Fruit fly (Drosophila melanogaster) whole organism, embryonic: ENCODE data around the gene Mkp3.

ENCODE experiments used
- CG1024 ChIP-seq: fragments of 200-800 bp; sonication (Bioruptor generic); IDR thresholded peaks from 2 replicates; pipeline ENCODE4 v1.3.6; 2022; ENCODE audit warnings: missing biosample characterization, missing genetic modification characterization
- CG10543 ChIP-seq: fragments of 200-800 bp; sonication (Bioruptor generic); optimal IDR thresholded peaks from 3 replicates; lab custom pipeline; 2017; ENCODE audit warnings: missing biosample characterization, mild to moderate bottlenecking, missing genetic modification characterization, moderate library complexity
- CG14710 ChIP-seq: fragments of 200-800 bp; sonication (Bioruptor generic); optimal IDR thresholded peaks from 3 replicates; lab custom pipeline; 2019; ENCODE audit warnings: missing biosample characterization, mild to moderate bottlenecking, missing genetic modification characterization, moderate library complexity
- CG15073 ChIP-seq: fragments of 200-800 bp; sonication (Bioruptor generic); optimal IDR thresholded peaks from 2 replicates; lab custom pipeline; 2016; ENCODE audit warnings: missing biosample characterization, missing genetic modification characterization
- CG15696 ChIP-seq: fragments of 200-800 bp; sonication (Bioruptor generic); optimal IDR thresholded peaks from 2 replicates; lab custom pipeline; 2019; ENCODE audit warnings: missing biosample characterization, mild to moderate bottlenecking, missing genetic modification characterization, moderate library complexity
- CG17568 ChIP-seq: fragments of 200-800 bp; sonication (Bioruptor generic); optimal IDR thresholded peaks from 2 replicates; lab custom pipeline; 2018; ENCODE audit warnings: missing biosample characterization, mild to moderate bottlenecking, missing genetic modification characterization, moderate library complexity
- CG17912 ChIP-seq: fragments of 200-800 bp; sonication (Bioruptor generic); optimal IDR thresholded peaks from 2 replicates; lab custom pipeline; 2018; ENCODE audit warnings: missing biosample characterization, mild to moderate bottlenecking, missing genetic modification characterization
- CG18619 ChIP-seq: fragments of 200-800 bp; sonication (Bioruptor generic); optimal IDR thresholded peaks from 3 replicates; lab custom pipeline; 2017; ENCODE audit warnings: missing biosample characterization, mild to moderate bottlenecking, missing genetic modification characterization
- CG30403 ChIP-seq: fragments of 200-800 bp; sonication (Bioruptor generic); optimal IDR thresholded peaks from 3 replicates; lab custom pipeline; 2016; ENCODE audit warnings: missing biosample characterization, missing genetic modification characterization
- CG34422 ChIP-seq: fragments of 200-800 bp; sonication (Bioruptor generic); IDR thresholded peaks from 3 replicates; pipeline ENCODE4 v1.3.6; 2022; ENCODE audit warnings: missing biosample characterization, missing genetic modification characterization
- CG6254 ChIP-seq: fragments of 200-800 bp; sonication (Bioruptor generic); optimal IDR thresholded peaks from 3 replicates; lab custom pipeline; 2017; ENCODE audit warnings: mild to moderate bottlenecking, missing biosample characterization, missing genetic modification reagents, missing genetic modification characterization
- CG6765 ChIP-seq: fragments of 200-800 bp; sonication (Bioruptor generic); optimal IDR thresholded peaks from 3 replicates; lab custom pipeline; 2017; ENCODE audit warnings: missing biosample characterization, mild to moderate bottlenecking, missing genetic modification characterization
- CG7271 ChIP-seq: fragments of 200-800 bp; sonication (Bioruptor generic); optimal IDR thresholded peaks from 2 replicates; lab custom pipeline; 2018; ENCODE audit warnings: missing biosample characterization, mild to moderate bottlenecking, missing genetic modification characterization, moderate library complexity
- CG7987 ChIP-seq: fragments of 200-800 bp; sonication (Bioruptor generic); optimal IDR thresholded peaks from 2 replicates; lab custom pipeline; 2018; ENCODE audit warnings: missing biosample characterization, mild to moderate bottlenecking, missing genetic modification characterization, moderate library complexity
- CG8089 ChIP-seq: fragments of 200-800 bp; sonication (Bioruptor generic); optimal IDR thresholded peaks from 3 replicates; lab custom pipeline; 2016; ENCODE audit warnings: missing biosample characterization, missing genetic modification characterization
- CG8290 ChIP-seq, 3 experiments: fragments of 200-800 bp; sonication (Bioruptor generic); optimal IDR thresholded peaks; 2 replicates each; lab custom pipeline; 2016 to 2019; ENCODE audit warnings: missing biosample characterization in 3 of 3, missing genetic modification characterization in 3 of 3, mild to moderate bottlenecking in 2 of 3, moderate library complexity in 1 of 3
- D ChIP-seq, 2 experiments: fragments of 200-800 bp in 1 of 2; fragments of >200 bp in 1 of 2; sonication (Bioruptor generic) in 1 of 2; optimal IDR thresholded peaks; 2 replicates in 1 of 2; 3 replicates in 1 of 2; lab custom pipeline; 2017; ENCODE audit warnings: mild to moderate bottlenecking in 1 of 2, missing biosample characterization in 1 of 2, missing genetic modification characterization in 1 of 2, missing genetic modification reagents in 1 of 2
- Dbx ChIP-seq: fragments of 200-800 bp; sonication (Bioruptor generic); IDR thresholded peaks from 3 replicates; pipeline ENCODE4 v1.3.6; 2022; ENCODE audit warnings: missing biosample characterization, missing genetic modification characterization
- Dip3 ChIP-seq: fragments of 200-800 bp; sonication (Bioruptor generic); optimal IDR thresholded peaks from 3 replicates; lab custom pipeline; 2016; ENCODE audit warnings: missing biosample characterization, missing genetic modification characterization
- E2f1 ChIP-seq: fragments of 200-800 bp; sonication (Bioruptor generic); IDR thresholded peaks from 2 replicates; pipeline ENCODE4 v1.3.6; 2022; ENCODE audit warnings: missing biosample characterization, missing genetic modification characterization
- HLHmδ ChIP-seq: fragments of 200-800 bp; sonication (Bioruptor generic); optimal IDR thresholded peaks from 2 replicates; lab custom pipeline; 2018; ENCODE audit warnings: missing biosample characterization, mild to moderate bottlenecking, missing genetic modification characterization, moderate library complexity
- NfI ChIP-seq: fragments of 200-800 bp; sonication (Bioruptor generic); optimal IDR thresholded peaks from 3 replicates; lab custom pipeline; 2018; ENCODE audit warnings: missing biosample characterization, mild to moderate bottlenecking, missing genetic modification characterization, moderate library complexity
- Spps ChIP-seq: fragments of 200-800 bp; sonication (Bioruptor generic); optimal IDR thresholded peaks from 2 replicates; lab custom pipeline; 2018; ENCODE audit warnings: missing biosample characterization, mild to moderate bottlenecking, missing genetic modification characterization
- Sry-β ChIP-seq: fragments of 200-800 bp; sonication (Bioruptor generic); optimal IDR thresholded peaks from 2 replicates; lab custom pipeline; 2018; ENCODE audit warnings: missing biosample characterization, mild to moderate bottlenecking, missing genetic modification characterization, moderate library complexity
- Stat92E ChIP-seq, 3 experiments: fragments of >200 bp in 2 of 3; fragments of 200-800 bp in 1 of 3; sonication (Bioruptor generic) in 1 of 3; optimal IDR thresholded peaks; 2 replicates each; lab custom pipeline; 2017 to 2019; ENCODE audit warnings: missing biosample characterization in 3 of 3, missing genetic modification characterization in 3 of 3, mild to moderate bottlenecking in 1 of 3, moderate library complexity in 1 of 3
- Xbp1 ChIP-seq: fragments of 200-800 bp; sonication (Bioruptor generic); optimal IDR thresholded peaks from 3 replicates; lab custom pipeline; 2016; ENCODE audit warnings: missing biosample characterization, mild to moderate bottlenecking, missing genetic modification characterization
- ase ChIP-seq: fragments of 200-800 bp; sonication (Bioruptor generic); IDR thresholded peaks from 3 replicates; pipeline ENCODE4 v1.3.6; 2022; ENCODE audit warnings: missing biosample characterization, missing genetic modification characterization
- ash1 ChIP-seq: fragments of 200-800 bp; sonication (Bioruptor generic); optimal IDR thresholded peaks from 2 replicates; lab custom pipeline; 2018; ENCODE audit warnings: missing biosample characterization, mild to moderate bottlenecking, missing genetic modification characterization
- bcd ChIP-seq: fragments of 200-800 bp; sonication (Bioruptor generic); optimal IDR thresholded peaks from 2 replicates; lab custom pipeline; 2017; ENCODE audit warnings: missing biosample characterization, mild to moderate bottlenecking, missing genetic modification characterization
- bowl ChIP-seq: fragments of 200-800 bp; sonication (Bioruptor generic); IDR thresholded peaks from 2 replicates; pipeline ENCODE4 v1.3.6; 2022; ENCODE audit warnings: missing biosample characterization, missing genetic modification characterization
- br ChIP-seq: fragments of >200 bp; optimal IDR thresholded peaks from 2 replicates; lab custom pipeline; 2017
- ci ChIP-seq: fragments of 200-800 bp; sonication (Bioruptor generic); IDR thresholded peaks from 3 replicates; pipeline ENCODE4 v1.3.6; 2022; ENCODE audit warnings: missing biosample characterization, missing genetic modification characterization
- disco-r ChIP-seq: fragments of 200-800 bp; sonication (Bioruptor generic); optimal IDR thresholded peaks from 2 replicates; lab custom pipeline; 2016; ENCODE audit warnings: missing biosample characterization, missing genetic modification characterization
- dysf ChIP-seq: fragments of 200-800 bp; sonication (Bioruptor generic); IDR thresholded peaks from 3 replicates; pipeline ENCODE4 v1.3.6; 2022; ENCODE audit warnings: missing biosample characterization, missing genetic modification characterization
- emc ChIP-seq: fragments of 200-800 bp; sonication (Bioruptor generic); optimal IDR thresholded peaks from 2 replicates; lab custom pipeline; 2016; ENCODE audit warnings: missing biosample characterization, missing genetic modification characterization
- gce ChIP-seq: fragments of 200-800 bp; sonication (Bioruptor generic); IDR thresholded peaks from 3 replicates; pipeline ENCODE4 v1.3.6; 2022; ENCODE audit warnings: missing biosample characterization, missing genetic modification characterization
- lab ChIP-seq: fragments of 200-800 bp; sonication (Bioruptor generic); optimal IDR thresholded peaks from 3 replicates; lab custom pipeline; 2017; ENCODE audit warnings: missing biosample characterization, missing genetic modification characterization, mild to moderate bottlenecking, moderate library complexity, missing genetic modification reagents
- luna ChIP-seq: fragments of 200-800 bp; sonication (Bioruptor generic); optimal IDR thresholded peaks from 2 replicates; lab custom pipeline; 2016; ENCODE audit warnings: missing biosample characterization, missing genetic modification characterization
- odd ChIP-seq: fragments of 200-800 bp; sonication (Bioruptor generic); optimal IDR thresholded peaks from 2 replicates; lab custom pipeline; 2017; ENCODE audit warnings: missing biosample characterization, mild to moderate bottlenecking, missing genetic modification characterization
- peb ChIP-seq: fragments of 200-800 bp; sonication (Bioruptor generic); IDR thresholded peaks from 2 replicates; pipeline ENCODE4 v1.3.6; 2022; ENCODE audit warnings: missing biosample characterization, missing genetic modification characterization
- pfk ChIP-seq: fragments of 200-800 bp; sonication (Bioruptor generic); optimal IDR thresholded peaks from 2 replicates; lab custom pipeline; 2018; ENCODE audit warnings: missing biosample characterization, mild to moderate bottlenecking, missing genetic modification characterization, moderate library complexity
- phol ChIP-seq: fragments of 200-800 bp; sonication (Bioruptor generic); optimal IDR thresholded peaks from 3 replicates; lab custom pipeline; 2018; ENCODE audit warnings: missing biosample characterization, mild to moderate bottlenecking, missing genetic modification characterization, moderate library complexity
- prd ChIP-seq, 3 experiments: fragments of >200 bp in 2 of 3; fragments of 200-800 bp in 1 of 3; sonication (Bioruptor generic) in 1 of 3; optimal IDR thresholded peaks in 2 of 3; IDR thresholded peaks in 1 of 3; 2 replicates in 2 of 3; 3 replicates in 1 of 3; pipeline versions ENCODE4 v1.3.6 to Lab custom; 2017 to 2022; ENCODE audit warnings: missing biosample characterization in 1 of 3, missing genetic modification characterization in 1 of 3
- scrt ChIP-seq: fragments of 200-800 bp; sonication (Bioruptor generic); optimal IDR thresholded peaks from 2 replicates; lab custom pipeline; 2018; ENCODE audit warnings: missing biosample characterization, mild to moderate bottlenecking, missing genetic modification characterization, moderate library complexity
- sens-2 ChIP-seq: fragments of 200-800 bp; sonication (Bioruptor generic); IDR thresholded peaks from 2 replicates; pipeline ENCODE4 v1.3.6; 2022; ENCODE audit warnings: missing biosample characterization, missing genetic modification characterization
- sob ChIP-seq: fragments of 200-800 bp; sonication (Bioruptor generic); IDR thresholded peaks from 2 replicates; pipeline ENCODE4 v1.3.6; 2022; ENCODE audit warnings: missing biosample characterization, missing genetic modification characterization
- sqz ChIP-seq: fragments of 200-800 bp; sonication (Bioruptor generic); optimal IDR thresholded peaks from 3 replicates; lab custom pipeline; 2018; ENCODE audit warnings: missing biosample characterization, mild to moderate bottlenecking, missing genetic modification characterization
- zen2 ChIP-seq: fragments of 200-800 bp; sonication (Bioruptor generic); IDR thresholded peaks from 3 replicates; pipeline ENCODE4 v1.3.6; 2022; ENCODE audit warnings: missing biosample characterization, missing genetic modification characterization; ENCODE audit not compliant: partially characterized antibody

The Mkp3 gene

dm6 chr3L:19132586-19132985, 46.4 kb upstream of the Mkp3 start (continued):
- peak; percentile 19 for TF ChIP-seq HLHmδ (GFP tag; lab: Kevin White, UChicago)
- no peak for TF ChIP-seq CG34422 (GFP tag; lab: Robert Waterston, UW)
- TF ChIP-seq CG7271 (tag; lab: Kevin White, UChicago), result peak; percentile 40
- no peak for TF ChIP-seq emc
- no peak for TF ChIP-seq CG30403 (GFP tag; lab: Kevin White, UChicago)
- TF ChIP-seq bcd (GFP tag; lab: Kevin White, UChicago), result peak; percentile 44
- peak; percentile 49; the same call in 1 of the 2 replicates for TF ChIP-seq CG1024 (GFP tag; lab: Robert Waterston, UW)
- TF ChIP-seq CG17912 (GFP tag; lab: Kevin White, UChicago), result peak; percentile 5
- no peak for TF ChIP-seq zen2 (GFP tag; lab: Robert Waterston, UW)
- peak; percentile 59 for TF ChIP-seq NfI
- no peak for TF ChIP-seq Dip3
- peak; percentile 31 for TF ChIP-seq pfk
- TF ChIP-seq odd (GFP tag; lab: Kevin White, UChicago), result peak; percentile 55
- TF ChIP-seq dysf (GFP tag; lab: Robert Waterston, UW), result peak; percentile 50; the same call in 1 of the 3 replicates
- no peak for TF ChIP-seq Xbp1
- no peak for TF ChIP-seq Spps (tag; lab: Kevin White, UChicago)
- no peak for TF ChIP-seq CG15696 (tag; lab: Kevin White, UChicago)
- peak; percentile 66 for TF ChIP-seq CG6765 (GFP tag; lab: Kevin White, UChicago)
- TF ChIP-seq br (lab: Kevin White, UChicago), result no peak
- TF ChIP-seq scrt, result peak; percentile 68
- 0 out of 2 replicates have a peak, but pooled peaks have one; percentile 10 for TF ChIP-seq bowl
- no peak for TF ChIP-seq CG18619 (GFP tag; lab: Kevin White, UChicago)
- no peak for TF ChIP-seq peb (GFP tag; lab: Robert Waterston, UW)
- 0 out of 3 replicates have a peak, but pooled peaks have one; percentile 48 for TF ChIP-seq gce
- TF ChIP-seq Stat92E (GFP tag; optimal IDR thresholded peaks at IDR 0.05; lab: Kevin White, UChicago), result no peak
- TF ChIP-seq luna (GFP tag; lab: Kevin White, UChicago), result no peak
- TF ChIP-seq CG17568 (GFP tag; lab: Kevin White, UChicago), result peak; percentile 0
- peak; percentile 78; the same call in 2 of the 3 replicates for TF ChIP-seq ci (GFP tag; lab: Robert Waterston, UW)
- no peak for TF ChIP-seq CG15073
- no peak for TF ChIP-seq D (optimal IDR thresholded peaks at IDR 0.05; lab: Kevin White, UChicago)
- TF ChIP-seq D (GFP tag; optimal IDR thresholded peaks at IDR 0.05; lab: Kevin White, UChicago), result peak; percentile 25
- no peak for TF ChIP-seq sqz (GFP tag; lab: Kevin White, UChicago)
- TF ChIP-seq ash1 (GFP tag; lab: Kevin White, UChicago), result no peak
- peak; percentile 51; the same call in 1 of the 2 replicates for TF ChIP-seq sens-2 (GFP tag; lab: Robert Waterston, UW)
- TF ChIP-seq prd (optimal IDR thresholded peaks at IDR 0.05; lab: Kevin White, UChicago), result no peak
- TF ChIP-seq prd (GFP tag; IDR thresholded peaks at IDR 0.05; lab: Robert Waterston, UW), result peak; percentile 20; the same call in 1 of the 3 replicates
- no peak for TF ChIP-seq CG14710
- peak; percentile 62; the same call in 1 of the 3 replicates for TF ChIP-seq ase (GFP tag; lab: Robert Waterston, UW)
- TF ChIP-seq CG8290 (GFP tag; optimal IDR thresholded peaks at IDR 0.05; lab: Kevin White, UChicago), result no peak
- peak in 1 of 2 experiments; percentile 50 for TF ChIP-seq CG8290 (tag; optimal IDR thresholded peaks at IDR 0.05; lab: Kevin White, UChicago)
- peak; percentile 77 for TF ChIP-seq lab
- TF ChIP-seq CG10543 (GFP tag; lab: Kevin White, UChicago), result peak; percentile 45
- TF ChIP-seq phol (tag; lab: Kevin White, UChicago), result peak; percentile 69
- peak; percentile 42 for TF ChIP-seq CG7987 (GFP tag; lab: Kevin White, UChicago)
- TF ChIP-seq Dbx, result 0 out of 3 replicates have a peak, but pooled peaks have one; percentile 47
- TF ChIP-seq sob (GFP tag; lab: Robert Waterston, UW), result no peak
- no peak for TF ChIP-seq disco-r (GFP tag; lab: Kevin White, UChicago)
- TF ChIP-seq E2f1 (GFP tag; lab: Robert Waterston, UW), result 0 out of 2 replicates have a peak, but pooled peaks have one; percentile 14
- peak; percentile 43 for TF ChIP-seq CG6254 (GFP tag; lab: Kevin White, UChicago)
- TF ChIP-seq Sry-β, result no peak
- TF ChIP-seq CG8089 (GFP tag; lab: Kevin White, UChicago), result no peak
